Worm (Caenorhabditis elegans) whole organism, young adult: ENCODE measurements around the gene T18D3.5.

Experiments
- snpc-1.3 ChIP-seq: sonication (generic microtip); optimal IDR thresholded peaks from 2 replicates; lab custom pipeline; 2017; ENCODE audit warnings: missing genetic modification characterization, mild to moderate bottlenecking, missing compliant biosample characterization, antibody characterized with exemption, moderate library complexity, missing genotype, missing genetic modification reagents; ENCODE audit not compliant: insufficient read depth
- unc-130 ChIP-seq: sonication (generic microtip); optimal IDR thresholded peaks from 2 replicates; lab custom pipeline; 2016; ENCODE audit warnings: missing genetic modification reagents, missing genetic modification characterization, missing compliant biosample characterization

DNA sequence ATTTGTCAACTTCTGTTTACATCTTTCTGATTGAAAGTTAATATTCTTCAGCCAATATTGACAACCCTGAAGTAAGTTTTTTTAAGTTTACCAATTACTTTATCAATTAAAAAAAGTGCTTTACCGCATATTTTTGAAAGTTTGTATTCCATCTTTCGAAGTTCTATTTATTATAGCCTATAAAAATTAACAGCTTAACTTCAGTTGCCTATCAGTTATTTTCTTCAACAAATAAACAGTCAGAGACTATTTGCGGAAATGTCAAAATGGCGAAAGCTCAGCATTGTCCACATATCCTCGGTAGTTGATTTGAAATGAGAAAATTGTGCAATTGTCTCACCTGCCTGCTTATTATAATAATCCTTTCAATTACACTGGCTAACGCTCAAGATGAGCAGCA is at the start of gene T18D3.5:
- TF ChIP-seq unc-130 (GFP tag; lab: Kevin White, UChicago) (no peak), snpc-1.3 (tag; lab: Kevin White, UChicago) (no peak)
